Fruit fly (Drosophila melanogaster) whole organism: ENCODE measurements around the gene CG14573.

Source experiments
- EcR ChIP-seq, 2 experiments: fragments of >200 bp; optimal IDR thresholded peaks; 2 replicates each; lab custom pipeline; 2017; ENCODE audit warnings: missing biosample characterization in 2 of 2, missing genetic modification characterization in 2 of 2, missing genetic modification reagents in 2 of 2
- usp ChIP-seq: fragments of >200 bp; optimal IDR thresholded peaks from 2 replicates; lab custom pipeline; 2017; ENCODE audit warnings: missing biosample characterization, missing genetic modification characterization, mixed read lengths

dm6 chr3L:21739017-21739730 is 5.3 kb downstream of the CG14573 start:
- TF ChIP-seq usp (GFP tag; lab: Kevin White, UChicago) (no peak), EcR (GFP tag; optimal IDR thresholded peaks at IDR 0.05; lab: Kevin White, UChicago) (no peak)
